Fruit fly (Drosophila melanogaster): ENCODE data around the gene CG33934.

Gene CG33934

DNA sequence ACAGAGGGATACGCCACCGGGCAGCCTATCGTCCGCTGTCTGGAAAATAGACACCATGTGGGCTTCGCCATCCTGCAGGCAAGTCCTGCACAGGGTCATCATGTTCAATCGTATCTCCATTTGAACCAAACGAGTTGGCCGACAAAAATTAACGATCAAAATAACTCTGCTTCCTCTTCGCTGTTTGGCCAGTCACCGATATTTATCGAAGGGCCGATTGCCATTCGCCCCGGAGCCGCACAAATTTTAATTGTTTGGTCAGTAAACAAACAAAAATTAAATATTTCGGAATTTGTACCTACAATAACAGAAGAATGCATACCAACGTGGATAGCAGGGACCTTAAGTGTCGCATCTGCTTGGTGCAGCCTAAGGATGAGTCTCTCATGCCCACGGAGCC, 14.7 kb upstream of the CG33934 start, which contains the start of the genes CG4424 and CG4854:
Gene CG4424 (minus strand): TSS at position 200 of the 400 bp plus-strand sequence.
Gene CG4854 (plus strand): TSS at position 218 of the 400 bp plus-strand sequence.
- TF ChIP-seq CTCF (optimal IDR thresholded peaks at IDR 0.05) = no peak
- no peak for TF ChIP-seq CG8478 (optimal IDR thresholded peaks at IDR 0.05)

dm6 chr3R:20031043-20031763, 11.4 kb upstream of the CG33934 start, which contains the start of gene trem:
Gene trem, minus strand, starts transcription at chr3R:20031309.
- no peak for TF ChIP-seq CG8478 (optimal IDR thresholded peaks at IDR 0.05)
- no peak for TF ChIP-seq CTCF (optimal IDR thresholded peaks at IDR 0.05)

DNA sequence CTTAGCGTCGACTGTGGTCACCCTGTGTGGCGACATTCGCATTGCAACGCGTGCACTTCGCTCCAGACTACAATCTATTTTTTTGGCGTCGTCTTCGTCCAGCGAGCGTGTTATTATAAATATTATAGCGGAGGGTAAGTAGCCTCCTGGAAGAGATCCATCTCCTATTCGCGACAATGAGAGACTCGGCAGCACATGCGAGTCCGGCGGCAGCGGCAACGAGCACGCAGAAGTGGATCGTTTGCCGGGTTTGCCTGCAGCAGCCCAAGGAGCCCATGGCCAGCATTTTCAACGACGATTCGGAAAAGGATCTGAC, 10.8 kb upstream of the CG33934 start, which contains the start of gene idc:
Gene idc (plus strand): TSS at position 60 of the 316 bp plus-strand sequence.
- no peak for TF ChIP-seq CTCF (optimal IDR thresholded peaks at IDR 0.05)
- TF ChIP-seq CG8478 (optimal IDR thresholded peaks at IDR 0.05) = no peak

DNA sequence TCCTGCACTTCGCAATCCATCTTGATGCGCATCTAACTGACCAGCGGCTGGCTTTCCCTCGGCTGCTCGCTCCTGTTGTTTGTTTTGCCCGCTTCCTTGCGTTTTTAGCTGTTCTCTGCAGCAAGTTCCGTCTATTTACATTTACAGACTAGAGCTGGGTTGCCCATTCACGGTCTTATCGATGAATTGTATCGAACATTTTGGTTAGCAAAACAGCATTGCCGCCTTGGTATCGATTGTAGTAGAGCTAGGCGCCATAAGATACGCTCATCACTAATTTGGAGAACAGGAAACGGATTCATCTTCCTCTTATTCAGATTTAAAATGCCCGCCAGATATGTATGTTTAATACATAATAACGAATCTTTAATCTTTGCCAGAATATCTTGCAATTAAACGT, 6.7 kb upstream of the CG33934 start, which contains the start of gene Regnase-1:
Gene Regnase-1 (minus strand): TSS at position 170 of the 400 bp plus-strand sequence.
- TF ChIP-seq CG8478 (optimal IDR thresholded peaks at IDR 0.05) = no peak
- TF ChIP-seq CTCF (optimal IDR thresholded peaks at IDR 0.05) = no peak

- no peak for TF ChIP-seq CTCF (optimal IDR thresholded peaks at IDR 0.05)
- no peak for TF ChIP-seq CG8478 (optimal IDR thresholded peaks at IDR 0.05)
Measured at dm6 chr3R:20055809-20056208, 13.3 kb downstream of the CG33934 start, which contains the start of gene CG17193. Gene CG17193, minus strand, starts transcription at chr3R:20056097.

DNA sequence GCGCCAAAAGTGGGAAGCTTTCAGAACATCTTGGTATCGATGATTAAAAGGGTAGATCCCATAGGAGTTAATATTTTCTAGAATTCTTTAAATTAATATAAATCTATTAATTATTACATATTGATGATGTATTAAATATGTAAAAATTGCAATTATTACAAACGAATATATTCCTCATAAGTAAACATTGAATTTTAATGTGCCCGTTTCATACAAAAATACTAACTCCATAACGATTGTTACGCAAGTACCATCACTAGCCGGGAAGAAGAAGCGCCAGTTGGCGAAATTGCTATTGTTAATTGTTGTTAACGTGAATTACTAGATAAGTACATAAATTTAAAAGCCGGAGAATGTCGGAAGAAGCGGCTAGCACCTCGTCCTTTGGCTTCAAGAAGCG, 14.9 kb downstream of the CG33934 start, which contains the start of gene mdlc:
Gene mdlc (plus strand): TSS at position 248 of the 400 bp plus-strand sequence.
- TF ChIP-seq CTCF (optimal IDR thresholded peaks at IDR 0.05) = peak in 1 of 2 experiments; percentile 14
- no peak for TF ChIP-seq CG8478 (optimal IDR thresholded peaks at IDR 0.05)

dm6 chr3R:20058960-20059359, 16.4 kb downstream of the CG33934 start:
- TF ChIP-seq CG8478 (optimal IDR thresholded peaks at IDR 0.05) (no peak), CTCF (optimal IDR thresholded peaks at IDR 0.05) (peak; percentile 76 to 88)

- TF ChIP-seq CTCF (optimal IDR thresholded peaks at IDR 0.05) (no peak), CG8478 (optimal IDR thresholded peaks at IDR 0.05) (no peak)
Measured at dm6 chr3R:20059650-20060049, 17.1 kb downstream of the CG33934 start, which contains the start of gene CG4390. Gene CG4390, minus strand, starts transcription at chr3R:20059750.

dm6 chr3R:20066435-20066834, 23.9 kb downstream of the CG33934 start:
- TF ChIP-seq CTCF (optimal IDR thresholded peaks at IDR 0.05) = peak; percentile 56
- no peak for TF ChIP-seq CG8478 (optimal IDR thresholded peaks at IDR 0.05)

dm6 chr3R:20080205-20080604, 37.6 kb downstream of the CG33934 start:
- TF ChIP-seq CTCF (optimal IDR thresholded peaks at IDR 0.05) (no peak), CG8478 (optimal IDR thresholded peaks at IDR 0.05) (no peak)

- no peak for TF ChIP-seq CTCF (optimal IDR thresholded peaks at IDR 0.05)
- no peak for TF ChIP-seq CG8478 (optimal IDR thresholded peaks at IDR 0.05)
Measured at dm6 chr3R:20082350-20082749, 39.8 kb downstream of the CG33934 start, which contains the start of gene Rh3. Gene Rh3, minus strand, starts transcription at chr3R:20082450.
